Fruit fly (Drosophila melanogaster): ENCODE measurements around the gene CG14915.

dm6 chr2L:11072880-11073279 is 2.1 kb downstream of the CG14915 start:
- no peak for TF ChIP-seq GATAd (GFP tag; optimal IDR thresholded peaks at IDR 0.05)
- no peak for TF ChIP-seq OdsH (GFP tag; optimal IDR thresholded peaks at IDR 0.05)
- TF ChIP-seq CG9705 (GFP tag; optimal IDR thresholded peaks at IDR 0.05), result no peak
- TF ChIP-seq Rel (GFP tag; optimal IDR thresholded peaks at IDR 0.05), result no peak
- no peak for TF ChIP-seq Rel (tag; optimal IDR thresholded peaks at IDR 0.05)
- TF ChIP-seq lola (GFP tag; optimal IDR thresholded peaks at IDR 0.05), result no peak
- TF ChIP-seq woc (GFP tag; optimal IDR thresholded peaks at IDR 0.05), result no peak
